Worm (Caenorhabditis elegans): ENCODE measurements around the gene fbxc-52.

The fbxc-52 gene

DNA sequence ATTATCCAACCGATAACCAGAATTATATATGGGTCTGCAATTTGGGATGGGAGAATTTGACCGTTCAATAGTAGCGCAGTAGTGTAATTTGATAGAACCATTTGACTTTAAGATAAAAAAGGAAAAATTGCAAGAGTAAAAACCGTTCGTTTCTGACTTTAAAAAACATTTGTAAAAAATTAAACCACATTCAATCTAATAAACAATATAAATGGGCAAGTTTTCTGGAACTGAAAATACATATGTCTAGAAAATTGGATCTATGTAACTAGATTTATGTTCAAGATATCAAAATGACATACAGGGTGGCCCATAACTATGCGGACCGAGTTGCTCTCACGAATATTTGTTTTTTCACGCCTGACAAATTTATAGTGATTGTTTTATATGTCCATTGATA lies 22.4 kb upstream of the fbxc-52 start, which contains the start of gene srx-102:
Gene srx-102 (minus strand): TSS at position 101 of the 400 bp plus-strand sequence.
- TF ChIP-seq F55B11.4 (tag; optimal IDR thresholded peaks at IDR 0.05; ENCODE audit: borderline replicate concordance, insufficient read depth) (no peak), unc-62 (GFP tag; optimal IDR thresholded peaks at IDR 0.05) (no peak), zfh-2 (GFP tag; conservative IDR thresholded peaks at IDR 0.05) (no peak)

DNA sequence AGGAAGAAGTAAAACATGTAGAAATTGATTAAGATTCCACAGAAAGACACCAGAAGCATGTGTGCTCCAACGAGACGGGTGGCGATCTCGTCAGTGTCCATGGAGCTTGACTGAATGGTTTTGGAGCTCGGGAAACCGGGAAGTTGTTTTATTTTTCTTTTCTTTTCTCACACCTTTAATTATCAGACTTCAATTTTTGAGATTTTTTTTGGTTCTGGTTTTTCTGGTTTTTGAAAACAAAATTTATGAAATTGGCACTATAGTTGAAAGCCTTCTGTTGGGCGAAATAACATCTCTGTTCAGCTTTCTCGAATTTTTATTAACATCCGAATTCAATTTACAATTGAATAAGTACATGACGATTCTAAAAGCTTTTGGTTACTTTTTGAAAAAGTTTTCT lies 17.5 kb upstream of the fbxc-52 start, which contains the start of gene srx-104:
Gene srx-104 (minus strand): TSS at position 101 of the 400 bp plus-strand sequence.
- TF ChIP-seq ceh-40 (GFP tag; IDR thresholded peaks at IDR 0.05) (no peak), F57C9.4 (tag; optimal IDR thresholded peaks at IDR 0.05) (no peak), somi-1 (GFP tag; optimal IDR thresholded peaks at IDR 0.05) (no peak), ztf-25 (GFP tag; IDR thresholded peaks at IDR 0.05) (no peak), fkh-3 (tag; optimal IDR thresholded peaks at IDR 0.05) (no peak), Y53G8AR.9 (GFP tag; conservative IDR thresholded peaks at IDR 0.05) (no peak), F23B12.7 (tag; optimal IDR thresholded peaks at IDR 0.05; ENCODE audit: insufficient read depth) (no peak), akir-1 (GFP tag; optimal IDR thresholded peaks at IDR 0.05) (no peak), lag-1 (GFP tag; IDR thresholded peaks at IDR 0.05) (no peak), ceh-27 (GFP tag; optimal IDR thresholded peaks at IDR 0.05) (no peak), snpc-1.1 (tag; optimal IDR thresholded peaks at IDR 0.05; ENCODE audit: insufficient read depth) (no peak), snpc-4 (GFP tag; optimal IDR thresholded peaks at IDR 0.05) (no peak), snpc-4 (tag; optimal IDR thresholded peaks at IDR 0.05) (no peak), cebp-2 (GFP tag; IDR thresholded peaks at IDR 0.05) (no peak), nfya-2 (GFP tag; IDR thresholded peaks at IDR 0.05) (no peak), unc-62 (GFP tag; optimal IDR thresholded peaks at IDR 0.05) (no peak), ama-1 (optimal IDR thresholded peaks at IDR 0.05) (no peak), ama-1 (GFP tag; optimal IDR thresholded peaks at IDR 0.05) (no peak)

DNA sequence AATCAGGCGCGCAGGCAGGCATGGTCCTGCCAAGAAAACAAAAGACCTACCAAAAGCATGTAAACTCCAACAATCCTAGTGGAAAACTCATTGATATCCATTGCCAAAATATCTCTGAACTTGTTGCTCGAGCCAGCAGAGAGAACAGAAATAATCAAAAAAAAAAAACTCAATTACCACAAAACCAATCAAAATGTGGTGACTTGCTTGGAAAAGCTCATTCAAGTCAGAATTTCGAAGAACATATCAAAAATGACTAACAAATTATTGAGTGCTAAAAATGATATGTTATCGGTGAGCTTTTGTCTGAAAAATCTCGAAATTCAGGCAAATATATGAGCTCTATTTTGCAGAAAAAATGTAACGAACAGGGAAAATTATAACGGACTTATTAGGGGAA lies 15.8 kb upstream of the fbxc-52 start, which contains the start of gene srx-105:
Gene srx-105 (minus strand): TSS at position 101 of the 400 bp plus-strand sequence.
- TF ChIP-seq unc-62 (GFP tag; optimal IDR thresholded peaks at IDR 0.05) (no peak), ceh-40 (GFP tag; IDR thresholded peaks at IDR 0.05) (no peak), hlh-26 (GFP tag; conservative IDR thresholded peaks at IDR 0.05) (no peak), F49E8.2 (tag; optimal IDR thresholded peaks at IDR 0.05; ENCODE audit: insufficient read depth) (no peak), B0019.2 (GFP tag; conservative IDR thresholded peaks at IDR 0.05) (no peak), sea-2 (GFP tag; IDR thresholded peaks at IDR 0.05) (no peak), nfya-1 (tag; optimal IDR thresholded peaks at IDR 0.05; ENCODE audit: borderline replicate concordance, insufficient read depth) (no peak), T26A5.8 (tag; optimal IDR thresholded peaks at IDR 0.05) (no peak), egl-44 (GFP tag; IDR thresholded peaks at IDR 0.05) (no peak), pbrm-1 (GFP tag; IDR thresholded peaks at IDR 0.05) (no peak), K12H6.12 (tag; optimal IDR thresholded peaks at IDR 0.05) (no peak), die-1 (tag; optimal IDR thresholded peaks at IDR 0.05) (no peak), attf-5 (GFP tag; optimal IDR thresholded peaks at IDR 0.05) (no peak), nfyb-1 (GFP tag; IDR thresholded peaks at IDR 0.05) (no peak), madf-6 (GFP tag; IDR thresholded peaks at IDR 0.05) (no peak)

DNA sequence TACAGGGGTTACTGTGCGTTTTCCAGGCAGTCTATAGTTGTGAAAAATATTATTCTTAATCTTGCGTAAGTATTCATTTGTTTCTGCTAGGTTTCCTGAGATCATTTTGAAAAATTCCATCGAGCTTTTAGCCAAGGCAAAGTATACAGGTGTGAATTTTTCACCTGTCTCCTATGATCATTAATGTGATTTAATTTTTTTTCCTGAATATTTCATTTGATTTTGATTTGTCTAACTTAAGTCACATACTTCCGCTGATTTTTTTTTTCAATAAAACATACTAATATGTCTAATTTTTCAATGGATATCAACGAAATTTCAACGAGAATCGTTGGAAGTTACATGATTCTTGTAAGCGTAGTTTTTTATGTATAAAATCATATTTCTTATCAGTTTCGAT lies 11.7 kb upstream of the fbxc-52 start, which contains the start of gene srx-108:
Gene srx-108 (plus strand): TSS at position 301 of the 400 bp plus-strand sequence.
- TF ChIP-seq dpl-1 (GFP tag; optimal IDR thresholded peaks at IDR 0.05) (no peak), nhr-80 (tag; optimal IDR thresholded peaks at IDR 0.05) (no peak), pbrm-1 (GFP tag; IDR thresholded peaks at IDR 0.05) (no peak), tbx-9 (tag; optimal IDR thresholded peaks at IDR 0.05; ENCODE audit: borderline replicate concordance) (no peak), zfh-2 (GFP tag; conservative IDR thresholded peaks at IDR 0.05) (no peak)

All from whole organism, young adult.